Fruit fly (Drosophila melanogaster) whole organism, embryonic: Measurements from ENCODE around the gene Plc21C.

Experiments
- CG13424 ChIP-seq: fragments of 200-800 bp; sonication (Bioruptor generic); optimal IDR thresholded peaks from 2 replicates; lab custom pipeline; 2019; ENCODE audit warnings: missing biosample characterization, mild to moderate bottlenecking, missing genetic modification characterization, moderate library complexity
- CG30431 ChIP-seq: fragments of 200-800 bp; sonication (Bioruptor generic); optimal IDR thresholded peaks from 2 replicates; lab custom pipeline; 2017; ENCODE audit warnings: missing biosample characterization, missing genetic modification characterization
- Eip74EF ChIP-seq, 2 experiments: fragments of 200-800 bp in 1 of 2; fragments of >200 bp in 1 of 2; sonication (Bioruptor generic) in 1 of 2; optimal IDR thresholded peaks; 2 replicates each; lab custom pipeline; 2017 to 2019; ENCODE audit warnings: missing biosample characterization in 2 of 2, missing genetic modification characterization in 2 of 2, mild to moderate bottlenecking in 1 of 2, moderate library complexity in 1 of 2
- NFAT ChIP-seq: fragments of 200-800 bp; sonication (Bioruptor generic); IDR thresholded peaks from 2 replicates; pipeline ENCODE4 v1.3.6; 2022; ENCODE audit warnings: missing biosample characterization, missing genetic modification characterization
- exex ChIP-seq: fragments of 200-800 bp; sonication (Bioruptor generic); optimal IDR thresholded peaks from 4 replicates; lab custom pipeline; 2018; ENCODE audit warnings: missing biosample characterization, mild to moderate bottlenecking, missing genetic modification characterization, moderate library complexity
- lov ChIP-seq, 2 experiments: fragments of 200-800 bp in 1 of 2; fragments of >200 bp in 1 of 2; sonication (Bioruptor generic) in 1 of 2; IDR thresholded peaks in 1 of 2; optimal IDR thresholded peaks in 1 of 2; 2 replicates in 1 of 2; 3 replicates in 1 of 2; pipeline versions ENCODE4 v1.3.6 to Lab custom; 2017 to 2022; ENCODE audit warnings: missing biosample characterization in 1 of 2, missing genetic modification characterization in 1 of 2
- oc ChIP-seq: fragments of 200-800 bp; sonication (Bioruptor generic); optimal IDR thresholded peaks from 2 replicates; lab custom pipeline; 2018; ENCODE audit warnings: missing biosample characterization, mild to moderate bottlenecking, missing genetic modification characterization, moderate library complexity

dm6 chr2L:356234-356633 lies 50.5 kb downstream of the Plc21C start:
- TF ChIP-seq Eip74EF (GFP tag; optimal IDR thresholded peaks at IDR 0.05; lab: Kevin White, UChicago) = no peak
- no peak for TF ChIP-seq exex
- no peak for TF ChIP-seq CG13424
- no peak for TF ChIP-seq CG30431
- TF ChIP-seq NFAT (GFP tag; lab: Robert Waterston, UW) = no peak
- TF ChIP-seq lov (optimal IDR thresholded peaks at IDR 0.05; lab: Kevin White, UChicago) = no peak
- TF ChIP-seq lov (GFP tag; IDR thresholded peaks at IDR 0.05; lab: Robert Waterston, UW) = no peak
- TF ChIP-seq oc (tag; lab: Kevin White, UChicago) = no peak
